Fruit fly (Drosophila melanogaster) whole organism, prepupa: ENCODE results near the gene IntS9.

Source experiments
- CG11294 ChIP-seq: fragments of 200-800 bp; sonication (Bioruptor generic); IDR thresholded peaks from 2 replicates; pipeline ENCODE4 v1.3.6; 2022; ENCODE audit warnings: missing biosample characterization, missing genetic modification characterization
- eg ChIP-seq: fragments of 200-800 bp; sonication (Bioruptor generic); IDR thresholded peaks from 3 replicates; pipeline ENCODE4 v1.3.6; 2022; ENCODE audit warnings: missing biosample characterization, missing genetic modification characterization
- salr ChIP-seq, 2 experiments: fragments of 200-800 bp; sonication (Bioruptor generic); optimal IDR thresholded peaks; 3 replicates each; lab custom pipeline; 2016 to 2018; ENCODE audit warnings: missing biosample characterization in 2 of 2, missing genetic modification characterization in 2 of 2, mild to moderate bottlenecking in 1 of 2

DNA sequence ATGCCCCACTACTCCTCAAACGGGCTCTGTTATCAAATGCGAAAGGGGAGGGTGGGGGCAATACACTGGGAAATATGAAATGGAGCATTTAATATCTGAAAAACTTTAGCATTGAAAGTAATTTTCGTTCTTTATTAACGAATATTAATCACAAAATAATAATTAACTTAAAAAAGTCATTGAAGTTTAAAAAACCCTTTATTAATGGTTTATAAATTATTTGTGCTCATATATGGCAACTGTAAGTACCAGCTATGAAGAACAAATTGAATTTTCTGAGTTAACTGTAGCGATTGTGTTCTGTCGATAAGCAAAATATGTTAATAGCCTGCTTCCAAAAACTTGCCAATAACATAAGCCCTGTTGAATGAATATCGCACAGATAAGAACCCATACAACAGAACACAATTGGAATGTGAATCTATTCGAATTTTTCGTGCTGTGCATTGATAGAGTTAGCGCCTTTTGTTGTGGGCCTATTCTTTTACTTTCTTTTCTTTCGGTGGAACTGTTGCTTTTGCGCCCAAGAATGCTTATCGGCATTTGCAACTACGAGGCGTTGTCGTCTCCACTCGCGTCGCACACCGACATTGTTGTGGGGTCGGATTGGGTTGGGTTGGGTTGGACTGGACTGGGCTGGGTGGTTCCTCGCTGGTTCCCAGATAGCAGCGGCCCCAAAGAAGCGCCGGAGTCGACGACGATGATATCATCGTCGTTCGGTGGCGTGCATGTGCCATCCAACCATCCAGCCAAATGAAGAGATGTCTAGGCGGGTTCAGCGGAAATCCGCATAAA, 44.4 kb downstream of the IntS9 start:
- TF ChIP-seq CG11294 (GFP tag; lab: Robert Waterston, UW): no peak
- TF ChIP-seq salr (GFP tag; optimal IDR thresholded peaks at IDR 0.05; lab: Kevin White, UChicago): peak in 1 of 2 experiments; percentile 49
- peak; percentile 10; the same call in 2 of the 3 replicates for TF ChIP-seq eg (GFP tag; lab: Robert Waterston, UW)
